Fruit fly (Drosophila melanogaster): ENCODE results near the gene Usp7.
A peak's percentile ranks its signal among the peaks of the same experiment; 100 is the strongest.

Gene Usp7

DNA sequence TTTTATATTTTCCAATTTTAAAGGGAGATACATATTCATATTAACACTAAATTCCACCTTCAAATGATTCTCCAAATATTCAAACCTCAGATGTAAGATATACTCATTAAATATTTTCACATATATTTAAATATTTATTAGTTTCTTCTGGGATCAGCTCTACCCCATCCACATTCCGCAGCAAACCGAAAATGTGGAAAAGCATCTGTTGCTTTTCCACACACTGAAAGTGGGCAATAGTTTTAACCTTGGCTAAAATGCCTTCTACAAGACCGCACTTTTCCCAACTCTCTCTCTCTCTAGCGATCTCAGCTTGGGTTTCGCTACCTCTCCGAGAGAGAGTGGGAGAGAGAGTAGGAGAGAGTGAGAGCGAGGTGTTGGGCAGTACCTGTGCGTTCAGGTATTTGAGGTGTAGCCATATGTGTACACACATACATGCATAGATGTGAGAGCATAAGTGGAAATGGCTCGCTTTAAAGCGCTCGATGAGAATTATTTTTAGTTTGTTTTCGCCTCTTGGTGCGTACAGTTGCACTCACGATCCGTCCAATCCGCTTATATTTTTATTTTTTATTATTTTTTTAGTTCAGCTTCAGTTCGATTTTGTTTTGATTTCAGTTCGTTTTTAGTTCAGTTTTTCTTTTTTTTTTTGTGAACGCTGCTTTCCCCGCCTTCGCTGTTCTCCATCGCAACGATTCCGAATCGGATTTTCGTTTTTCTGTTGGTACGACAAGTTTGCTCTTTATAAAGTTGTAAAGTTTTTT, 22.0 kb downstream of the Usp7 start, which contains the start of gene CG1806:
Gene CG1806, plus strand, starts transcription at position 499 of the 764 bp plus-strand sequence.
- TF ChIP-seq HmgD (GFP tag; optimal IDR thresholded peaks at IDR 0.05) (no peak), zfh1 (GFP tag; IDR thresholded peaks at IDR 0.05) (no peak), gro (GFP tag; optimal IDR thresholded peaks at IDR 0.05) (peak; percentile 54), CG13287 (GFP tag; IDR thresholded peaks at IDR 0.05; ENCODE audit: partially characterized antibody) (peak; percentile 27), wdn (GFP tag; IDR thresholded peaks at IDR 0.05) (peak; percentile 30; the same call in 1 of the 2 replicates), chinmo (GFP tag; IDR thresholded peaks at IDR 0.05; ENCODE audit: partially characterized antibody) (0 out of 4 replicates have a peak, but pooled peaks have one; percentile 54), sens (GFP tag) (peak; percentile 68), gcm (GFP tag; optimal IDR thresholded peaks at IDR 0.05) (peak; percentile 17), vfl (GFP tag; optimal IDR thresholded peaks at IDR 0.05) (no peak), crc (GFP tag; optimal IDR thresholded peaks at IDR 0.05) (no peak), Neu2 (GFP tag; optimal IDR thresholded peaks at IDR 0.05; ENCODE audit: borderline replicate concordance) (no peak), gce (GFP tag; IDR thresholded peaks at IDR 0.05) (peak; percentile 28; the same call in 1 of the 3 replicates), sd (tag; optimal IDR thresholded peaks at IDR 0.05) (peak; percentile 92), CG13123 (GFP tag; optimal IDR thresholded peaks at IDR 0.05) (no peak), dmrt99B (tag; optimal IDR thresholded peaks at IDR 0.05) (no peak), vvl (GFP tag; IDR thresholded peaks at IDR 0.05) (peak; percentile 35; the same call in 1 of the 2 replicates), inv (GFP tag; IDR thresholded peaks at IDR 0.05; ENCODE audit: partially characterized antibody) (0 out of 2 replicates have a peak, but pooled peaks have one; percentile 21), so (GFP tag; IDR thresholded peaks at IDR 0.05) (peak; percentile 56; the same call in 1 of the 3 replicates), CG11560 (tag; IDR thresholded peaks at IDR 0.05) (no peak), z (GFP tag; IDR thresholded peaks at IDR 0.05) (peak; percentile 62; the same call in 1 of the 3 replicates), CG7839 (tag; optimal IDR thresholded peaks at IDR 0.05) (peak; percentile 10), zen2 (GFP tag; IDR thresholded peaks at IDR 0.05; ENCODE audit: partially characterized antibody) (peak; percentile 62; the same call in 2 of the 3 replicates), Dll (GFP tag; IDR thresholded peaks at IDR 0.05; ENCODE audit: partially characterized antibody) (0 out of 4 replicates have a peak, but pooled peaks have one; percentile 51), nom (GFP tag; optimal IDR thresholded peaks at IDR 0.05) (peak; percentile 82), sob (GFP tag; IDR thresholded peaks at IDR 0.05) (peak; percentile 19; the same call in 1 of the 2 replicates), lov (optimal IDR thresholded peaks at IDR 0.05) (no peak), lov (GFP tag; IDR thresholded peaks at IDR 0.05) (0 out of 3 replicates have a peak, but pooled peaks have one; percentile 43), Sry-β (GFP tag; optimal IDR thresholded peaks at IDR 0.05) (no peak), Dbx (GFP tag; IDR thresholded peaks at IDR 0.05) (peak; percentile 45; the same call in 1 of the 3 replicates), Trl (optimal IDR thresholded peaks at IDR 0.05) (peak; percentile 94 to 97), Trl (GFP tag; optimal IDR thresholded peaks at IDR 0.05) (peak; percentile 54), CG15269 (tag; optimal IDR thresholded peaks at IDR 0.05) (peak; percentile 4), cas (GFP tag; IDR thresholded peaks at IDR 0.05) (0 out of 2 replicates have a peak, but pooled peaks have one; percentile 13), CG17829 (tag; optimal IDR thresholded peaks at IDR 0.05) (peak; percentile 1), yki (optimal IDR thresholded peaks at IDR 0.05) (peak; percentile 94), otp (GFP tag; IDR thresholded peaks at IDR 0.05) (peak; percentile 22; the same call in 1 of the 3 replicates), cg (GFP tag; optimal IDR thresholded peaks at IDR 0.05) (peak; percentile 82), lbe (GFP tag; optimal IDR thresholded peaks at IDR 0.05) (peak; percentile 58), CG4820 (GFP tag; optimal IDR thresholded peaks at IDR 0.05) (no peak), ap (GFP tag; IDR thresholded peaks at IDR 0.05) (no peak), Dip2 (GFP tag; IDR thresholded peaks at IDR 0.05) (no peak), Chrac-16 (GFP tag; optimal IDR thresholded peaks at IDR 0.05) (peak; percentile 2), Hmx (GFP tag; optimal IDR thresholded peaks at IDR 0.05) (no peak), eve (GFP tag; optimal IDR thresholded peaks at IDR 0.05) (peak in 1 of 2 experiments; percentile 38), CG10366 (GFP tag; IDR thresholded peaks at IDR 0.05) (no peak), nau (GFP tag; optimal IDR thresholded peaks at IDR 0.05) (peak; percentile 0), CG6254 (GFP tag; optimal IDR thresholded peaks at IDR 0.05) (peak; percentile 34), CG14014 (GFP tag; IDR thresholded peaks at IDR 0.05) (peak; percentile 27; the same call in 1 of the 2 replicates), Hmr (GFP tag; optimal IDR thresholded peaks at IDR 0.05) (no peak)
